Worm (Caenorhabditis elegans): Measurements from ENCODE around the gene T07E3.3.

T07E3.3 gene

ce11 chrIII:6888497-6888896, 15.2 kb upstream of the T07E3.3 start (continued):
- TF ChIP-seq madf-3 (GFP tag; IDR thresholded peaks at IDR 0.05) (0 out of 2 replicates have a peak, but pooled peaks have one; percentile 19), D2030.7 (GFP tag; IDR thresholded peaks at IDR 0.05) (0 out of 2 replicates have a peak, but pooled peaks have one; percentile 22), pha-4 (tag; optimal IDR thresholded peaks at IDR 0.05) (no peak), mel-28 (tag; optimal IDR thresholded peaks at IDR 0.05; ENCODE audit: borderline replicate concordance) (no peak), egl-44 (GFP tag; IDR thresholded peaks at IDR 0.05) (0 out of 2 replicates have a peak, but pooled peaks have one; percentile 83), ZK185.1 (tag; optimal IDR thresholded peaks at IDR 0.05; ENCODE audit: poor library complexity, severe bottlenecking) (peak; percentile 52), snpc-1.1 (tag; optimal IDR thresholded peaks at IDR 0.05; ENCODE audit: insufficient read depth) (no peak), nfyb-1 (GFP tag; IDR thresholded peaks at IDR 0.05) (peak; percentile 67; the same call in 1 of the 2 replicates), attf-3 (GFP tag; conservative IDR thresholded peaks at IDR 0.05) (no peak), B0261.1 (tag; optimal IDR thresholded peaks at IDR 0.05) (peak; percentile 74), hrde-1 (tag; optimal IDR thresholded peaks at IDR 0.05; ENCODE audit: borderline replicate concordance) (peak; percentile 21), sea-2 (GFP tag; IDR thresholded peaks at IDR 0.05) (no peak), F37B4.10 (GFP tag; IDR thresholded peaks at IDR 0.05) (no peak), K12H6.12 (tag; optimal IDR thresholded peaks at IDR 0.05) (peak; percentile 13), T26A5.8 (tag; optimal IDR thresholded peaks at IDR 0.05) (no peak), F23B12.7 (tag; optimal IDR thresholded peaks at IDR 0.05; ENCODE audit: insufficient read depth) (peak; percentile 65), athp-1 (tag; optimal IDR thresholded peaks at IDR 0.05) (peak; percentile 38), efl-1 (GFP tag; optimal IDR thresholded peaks at IDR 0.05) (no peak), lag-1 (GFP tag; IDR thresholded peaks at IDR 0.05) (no peak), ama-1 (optimal IDR thresholded peaks at IDR 0.05) (no peak), ama-1 (GFP tag; optimal IDR thresholded peaks at IDR 0.05) (peak in 1 of 2 experiments; percentile 48), ztf-25 (GFP tag; IDR thresholded peaks at IDR 0.05) (0 out of 2 replicates have a peak, but pooled peaks have one; percentile 7), B0336.3 (GFP tag; IDR thresholded peaks at IDR 0.05) (no peak), akir-1 (GFP tag; optimal IDR thresholded peaks at IDR 0.05) (no peak), F22D6.2 (tag; optimal IDR thresholded peaks at IDR 0.05) (no peak), hlh-12 (tag; optimal IDR thresholded peaks at IDR 0.05) (no peak), pbrm-1 (GFP tag; IDR thresholded peaks at IDR 0.05) (0 out of 2 replicates have a peak, but pooled peaks have one; percentile 50), F57A8.1 (GFP tag; optimal IDR thresholded peaks at IDR 0.05) (no peak), aptf-2 (GFP tag; conservative IDR thresholded peaks at IDR 0.05) (no peak), dpl-1 (GFP tag; optimal IDR thresholded peaks at IDR 0.05) (no peak), madf-10 (tag; optimal IDR thresholded peaks at IDR 0.05) (peak; percentile 5), madf-8 (GFP tag; conservative IDR thresholded peaks at IDR 0.05) (no peak), hlh-26 (GFP tag; conservative IDR thresholded peaks at IDR 0.05) (no peak), nhr-80 (tag; optimal IDR thresholded peaks at IDR 0.05) (no peak), let-526 (GFP tag; IDR thresholded peaks at IDR 0.05) (peak; percentile 53; the same call in 1 of the 2 replicates), rpc-1 (optimal IDR thresholded peaks at IDR 0.05) (peak; percentile 80), rpc-1 (tag; optimal IDR thresholded peaks at IDR 0.05) (peak; percentile 76), lin-54 (GFP tag; optimal IDR thresholded peaks at IDR 0.05) (peak; percentile 15), attf-6 (GFP tag; IDR thresholded peaks at IDR 0.05) (peak; percentile 53; the same call in 1 of the 2 replicates), ccch-3 (GFP tag; optimal IDR thresholded peaks at IDR 0.05) (no peak), ceh-58 (GFP tag; IDR thresholded peaks at IDR 0.05) (0 out of 2 replicates have a peak, but pooled peaks have one; percentile 3), F49E8.2 (tag; optimal IDR thresholded peaks at IDR 0.05; ENCODE audit: insufficient read depth) (no peak), ceh-79 (tag; optimal IDR thresholded peaks at IDR 0.05) (no peak), nhr-120 (GFP tag; IDR thresholded peaks at IDR 0.05) (no peak), rcor-1 (GFP tag; IDR thresholded peaks at IDR 0.05) (peak; percentile 19; the same call in 1 of the 2 replicates), B0035.1 (tag; optimal IDR thresholded peaks at IDR 0.05) (no peak), cebp-1 (GFP tag; IDR thresholded peaks at IDR 0.05) (no peak), cebp-1 (tag; optimal IDR thresholded peaks at IDR 0.05) (peak; percentile 50), C17E4.6 (GFP tag; IDR thresholded peaks at IDR 0.05) (no peak)

Measured in whole organism, young adult.